Fruit fly (Drosophila melanogaster) whole organism, pupa: Measurements from ENCODE around the gene CG3706.

Experiments
- CG10348 ChIP-seq: fragments of 200-800 bp; sonication (Bioruptor generic); IDR thresholded peaks from 2 replicates; pipeline ENCODE4 v1.3.6; 2022; ENCODE audit warnings: missing biosample characterization, missing genetic modification characterization
- CG12605 ChIP-seq: fragments of 200-800 bp; sonication (Bioruptor generic); IDR thresholded peaks from 2 replicates; pipeline ENCODE4 v1.3.6; 2022; ENCODE audit warnings: missing biosample characterization, missing genetic modification characterization
- CG13204 ChIP-seq: fragments of 200-800 bp; sonication (Bioruptor generic); optimal IDR thresholded peaks from 2 replicates; lab custom pipeline; 2018; ENCODE audit warnings: missing biosample characterization, mild to moderate bottlenecking, missing genetic modification characterization, moderate library complexity
- CG14655 ChIP-seq: fragments of 200-800 bp; sonication (Bioruptor generic); optimal IDR thresholded peaks from 3 replicates; lab custom pipeline; 2017; ENCODE audit warnings: mild to moderate bottlenecking, missing biosample characterization, missing genetic modification reagents, missing genetic modification characterization
- CG15710 ChIP-seq: fragments of 200-800 bp; sonication (Bioruptor generic); optimal IDR thresholded peaks from 2 replicates; lab custom pipeline; 2018; ENCODE audit warnings: missing biosample characterization, mild to moderate bottlenecking, missing genetic modification characterization, moderate library complexity
- CG17806 ChIP-seq: fragments of 200-800 bp; sonication (Bioruptor generic); optimal IDR thresholded peaks from 2 replicates; lab custom pipeline; 2018; ENCODE audit warnings: missing biosample characterization, mild to moderate bottlenecking, missing genetic modification characterization, moderate library complexity
- CG32121 ChIP-seq: fragments of 200-800 bp; sonication (Bioruptor generic); IDR thresholded peaks from 2 replicates; pipeline ENCODE4 v1.3.6; 2022; ENCODE audit warnings: missing biosample characterization, missing genetic modification characterization
- CG34367 ChIP-seq: fragments of 200-800 bp; sonication (Bioruptor generic); optimal IDR thresholded peaks from 2 replicates; lab custom pipeline; 2018; ENCODE audit warnings: missing biosample characterization, mild to moderate bottlenecking, missing genetic modification characterization
- CG4496 ChIP-seq: fragments of 200-800 bp; sonication (Bioruptor generic); IDR thresholded peaks from 3 replicates; pipeline ENCODE4 v1.3.6; 2022; ENCODE audit warnings: missing biosample characterization, missing genetic modification characterization
- CG8159 ChIP-seq: fragments of 200-800 bp; sonication (Bioruptor generic); optimal IDR thresholded peaks from 3 replicates; lab custom pipeline; 2018; ENCODE audit warnings: missing biosample characterization, mild to moderate bottlenecking, missing genetic modification characterization, moderate library complexity
- CG8301 ChIP-seq: fragments of 200-800 bp; sonication (Bioruptor generic); optimal IDR thresholded peaks from 2 replicates; lab custom pipeline; 2018; ENCODE audit warnings: missing biosample characterization, mild to moderate bottlenecking, missing genetic modification characterization
- CG9948 ChIP-seq: fragments of 200-800 bp; sonication (Bioruptor generic); optimal IDR thresholded peaks from 2 replicates; lab custom pipeline; 2018; ENCODE audit warnings: missing biosample characterization, mild to moderate bottlenecking, missing genetic modification characterization, moderate library complexity
- D1 ChIP-seq: fragments of 200-800 bp; sonication (Bioruptor generic); optimal IDR thresholded peaks from 2 replicates; lab custom pipeline; 2018; ENCODE audit warnings: missing biosample characterization, mild to moderate bottlenecking, missing genetic modification characterization, moderate library complexity
- EcR ChIP-seq: fragments of 200-800 bp; sonication (Bioruptor generic); optimal IDR thresholded peaks from 3 replicates; lab custom pipeline; 2019; ENCODE audit warnings: missing biosample characterization, missing genetic modification characterization, mild to moderate bottlenecking, moderate library complexity, missing genetic modification reagents
- Ets98B ChIP-seq: fragments of 200-800 bp; sonication (Bioruptor generic); IDR thresholded peaks from 2 replicates; pipeline ENCODE4 v1.3.6; 2022; ENCODE audit warnings: missing biosample characterization, missing genetic modification characterization
- Pif1A ChIP-seq: fragments of 200-800 bp; sonication (Bioruptor generic); optimal IDR thresholded peaks from 3 replicates; lab custom pipeline; 2016; ENCODE audit warnings: missing biosample characterization, missing genetic modification characterization
- Pif1B ChIP-seq: fragments of 200-800 bp; sonication (Bioruptor generic); optimal IDR thresholded peaks from 3 replicates; lab custom pipeline; 2016; ENCODE audit warnings: missing biosample characterization, missing genetic modification characterization
- Snoo ChIP-seq: fragments of 200-800 bp; sonication (Bioruptor generic); optimal IDR thresholded peaks from 3 replicates; lab custom pipeline; 2017; ENCODE audit warnings: missing biosample characterization, mild to moderate bottlenecking, missing genetic modification characterization, inconsistent platforms
- fd96Ca ChIP-seq: fragments of 200-800 bp; sonication (Bioruptor generic); IDR thresholded peaks from 3 replicates; pipeline ENCODE4 v1.3.6; 2022; ENCODE audit warnings: missing biosample characterization, missing genetic modification characterization
- gl ChIP-seq: fragments of 200-800 bp; sonication (Bioruptor generic); optimal IDR thresholded peaks from 2 replicates; lab custom pipeline; 2018; ENCODE audit warnings: missing biosample characterization, mild to moderate bottlenecking, missing genetic modification characterization
- rn ChIP-seq: fragments of 200-800 bp; sonication (Bioruptor generic); IDR thresholded peaks from 2 replicates; pipeline ENCODE4 v1.3.6; 2022; ENCODE audit warnings: missing biosample characterization, missing genetic modification characterization

Gene CG3706

DNA sequence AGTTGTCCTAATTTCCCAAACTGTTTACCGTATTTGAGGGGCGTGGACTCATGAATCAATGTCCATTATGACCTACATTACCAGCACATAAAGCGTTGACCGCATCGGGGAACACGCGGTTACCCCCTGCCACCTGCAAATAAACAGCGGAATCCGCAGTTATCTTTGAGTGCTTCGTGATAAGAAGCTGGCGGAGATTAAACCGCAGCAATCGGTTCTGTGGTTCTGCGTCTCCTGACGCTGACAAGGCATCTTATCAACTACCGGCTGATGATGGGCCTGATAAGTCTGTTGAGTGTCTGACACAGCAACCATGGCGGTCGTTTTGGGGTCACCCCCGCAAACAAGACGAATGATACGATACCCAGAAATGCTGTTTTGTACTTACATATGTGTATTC lies 13.9 kb upstream of the CG3706 start:
- TF ChIP-seq CG32121 (GFP tag; lab: Robert Waterston, UW) (no peak), EcR (peak; percentile 73)
- TF ChIP-seq, all 21 proteins: peak for 1

- TF ChIP-seq EcR (no peak), CG32121 (GFP tag; lab: Robert Waterston, UW) (no peak), CG13204 (no peak), CG15710 (tag; lab: Kevin White, UChicago) (no peak), D1 (no peak), rn (GFP tag; lab: Robert Waterston, UW) (no peak), CG4496 (GFP tag; lab: Robert Waterston, UW) (no peak), CG14655 (GFP tag; lab: Kevin White, UChicago) (no peak), CG12605 (GFP tag; lab: Robert Waterston, UW) (no peak), Snoo (tag; lab: Kevin White, UChicago) (no peak), fd96Ca (no peak), CG8301 (tag; lab: Kevin White, UChicago) (no peak), Ets98B (no peak), CG8159 (tag; lab: Kevin White, UChicago) (no peak), Pif1B (no peak), CG9948 (no peak), Pif1A (GFP tag; lab: Kevin White, UChicago) (no peak), CG17806 (tag; lab: Kevin White, UChicago) (no peak), CG10348 (no peak), gl (tag; lab: Kevin White, UChicago) (no peak)
Measured at dm6 chrX:945446-946013, 13.3 kb upstream of the CG3706 start, which contains the start of gene CG3703. TSS of gene CG3703 (minus strand) at chrX:945773.

DNA sequence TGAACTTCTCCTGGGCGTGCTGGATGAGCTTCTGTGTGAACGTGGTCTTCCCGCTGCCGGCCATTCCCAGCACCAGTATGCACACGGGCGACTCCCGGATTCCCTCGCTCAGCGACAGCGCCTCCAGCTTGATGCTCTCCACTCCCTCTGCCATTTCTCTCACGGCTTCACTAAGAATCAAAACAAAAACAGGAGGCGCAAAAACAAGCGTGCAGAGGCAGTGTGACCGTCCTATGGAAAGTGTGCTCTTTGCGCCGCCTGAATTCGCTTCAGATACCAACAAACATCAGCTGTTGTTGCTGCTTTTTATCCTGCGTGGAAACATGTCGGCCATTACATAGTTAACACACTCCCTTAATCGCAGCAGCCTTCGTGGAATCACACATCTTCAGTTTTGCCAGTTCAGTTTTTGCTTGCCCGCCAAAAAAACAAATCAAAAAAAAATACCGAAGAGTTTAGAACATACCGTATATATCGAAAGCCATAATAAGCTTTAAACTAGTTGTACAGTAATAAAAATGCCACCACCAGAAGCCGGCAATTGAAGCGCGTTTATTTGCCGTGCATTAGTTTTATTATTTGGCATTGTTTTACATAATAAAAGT lies 8.4 kb upstream of the CG3706 start, which contains the start of the genes CG3704 and mus81:
Gene CG3704, minus strand, starts transcription at position 226 of the 605 bp plus-strand sequence.
Gene mus81, plus strand, starts transcription at position 496 of the 605 bp plus-strand sequence.
- no peak for TF ChIP-seq CG8301 (tag; lab: Kevin White, UChicago)
- no peak for TF ChIP-seq CG32121 (GFP tag; lab: Robert Waterston, UW)
- no peak for TF ChIP-seq CG34367 (tag; lab: Kevin White, UChicago)

dm6 chrX:935901-936207 lies 3.6 kb upstream of the CG3706 start:
- no peak for TF ChIP-seq CG8159 (tag; lab: Kevin White, UChicago)
- no peak for TF ChIP-seq Ets98B
- no peak for TF ChIP-seq D1
- TF ChIP-seq CG4496 (GFP tag; lab: Robert Waterston, UW), result no peak
- TF ChIP-seq EcR, result no peak
- no peak for TF ChIP-seq Snoo (tag; lab: Kevin White, UChicago)
- TF ChIP-seq fd96Ca, result no peak
- no peak for TF ChIP-seq CG9948
- TF ChIP-seq CG17806 (tag; lab: Kevin White, UChicago), result no peak

DNA sequence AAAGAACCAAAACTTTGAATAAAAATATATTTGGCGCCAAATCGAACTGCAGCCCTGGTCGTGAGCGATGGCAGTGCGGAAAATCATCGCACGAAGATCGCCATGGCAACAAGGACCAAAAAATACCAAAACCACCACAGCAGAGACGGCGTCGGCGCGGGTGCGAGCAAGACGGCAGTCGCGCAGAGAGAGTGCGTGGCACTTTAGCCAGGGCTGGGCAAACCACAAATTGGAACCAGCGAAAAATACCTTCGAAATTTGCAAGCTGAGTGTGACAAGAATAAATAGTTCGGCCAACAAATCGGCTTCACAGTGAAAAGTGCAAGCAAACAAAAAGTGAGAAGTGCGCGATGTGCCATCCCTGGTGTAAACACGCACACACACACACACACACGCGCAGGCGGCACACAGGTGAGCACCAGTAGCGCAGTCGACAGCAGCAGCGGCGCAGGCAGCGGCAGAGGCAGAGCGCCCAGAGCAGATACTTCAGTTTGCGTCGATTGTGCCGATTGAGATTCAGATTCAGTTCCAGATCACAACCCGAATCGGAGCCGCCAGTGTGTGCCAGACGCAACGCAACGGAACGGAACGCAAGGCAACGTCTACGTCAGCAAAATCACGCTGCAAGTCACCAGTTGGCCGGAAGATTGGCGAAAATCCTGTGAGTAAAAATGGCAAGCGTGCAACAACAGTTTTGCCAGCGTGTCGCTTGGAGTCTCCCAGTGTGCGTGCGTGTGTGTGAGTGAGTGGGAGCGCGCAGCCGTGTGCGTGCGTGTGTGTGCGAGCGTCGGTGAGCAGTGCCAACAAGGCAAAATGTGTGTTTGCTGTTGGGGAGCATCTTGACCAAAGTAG lies 3.0 kb upstream of the CG3706 start, which contains the start of gene TRAM:
Gene TRAM, plus strand, starts transcription at position 184 of the 852 bp plus-strand sequence.
- TF ChIP-seq Pif1B (peak; percentile 96), rn (GFP tag; lab: Robert Waterston, UW) (peak; percentile 98), CG17806 (tag; lab: Kevin White, UChicago) (peak; percentile 96), Snoo (tag; lab: Kevin White, UChicago) (peak; percentile 97), CG13204 (peak; percentile 95), CG10348 (peak; percentile 97), Pif1A (GFP tag; lab: Kevin White, UChicago) (peak; percentile 97), CG8159 (tag; lab: Kevin White, UChicago) (peak; percentile 95), CG32121 (GFP tag; lab: Robert Waterston, UW) (peak; percentile 99), CG14655 (GFP tag; lab: Kevin White, UChicago) (peak; percentile 99), CG4496 (GFP tag; lab: Robert Waterston, UW) (peak; percentile 100), CG9948 (peak; percentile 95), D1 (no peak), gl (tag; lab: Kevin White, UChicago) (peak; percentile 96), fd96Ca (peak; percentile 100), CG15710 (tag; lab: Kevin White, UChicago) (peak; percentile 98), EcR (peak; percentile 43), CG12605 (GFP tag; lab: Robert Waterston, UW) (peak; percentile 99), CG34367 (tag; lab: Kevin White, UChicago) (peak; percentile 97), Ets98B (peak; percentile 99), CG8301 (tag; lab: Kevin White, UChicago) (peak; percentile 98)

- TF ChIP-seq CG32121 (GFP tag; lab: Robert Waterston, UW) (no peak), Snoo (tag; lab: Kevin White, UChicago) (no peak), Pif1B (no peak), CG4496 (GFP tag; lab: Robert Waterston, UW) (no peak), CG34367 (tag; lab: Kevin White, UChicago) (no peak), CG10348 (no peak), CG8159 (tag; lab: Kevin White, UChicago) (no peak), CG14655 (GFP tag; lab: Kevin White, UChicago) (no peak), CG9948 (no peak), D1 (no peak), Pif1A (GFP tag; lab: Kevin White, UChicago) (no peak), EcR (no peak)
Measured at dm6 chrX:933997-934396, 1.7 kb upstream of the CG3706 start.
